Worm (Caenorhabditis elegans) whole organism, L1 larva: ENCODE results near the gene flp-5.
A peak's percentile ranks its signal among the peaks of the same experiment; 100 is the strongest.

Experiments used
- C34B4.2 ChIP-seq: sonication (generic microtip); optimal IDR thresholded peaks from 2 replicates; lab custom pipeline; 2017; ENCODE audit warnings: mild to moderate bottlenecking, missing genetic modification characterization, missing compliant biosample characterization
- blmp-1 ChIP-seq: fragments of 150-350 bp; optimal IDR thresholded peaks from 2 replicates; lab custom pipeline; 2014; ENCODE audit warnings: missing biosample characterization, missing genetic modification characterization
- ceh-8 ChIP-seq: fragments of 200-800 bp; sonication (Bioruptor generic); optimal IDR thresholded peaks from 2 replicates; lab custom pipeline; 2018; ENCODE audit warnings: mild to moderate bottlenecking, missing genetic modification characterization, moderate library complexity, missing compliant biosample characterization
- ceh-82 ChIP-seq, 3 experiments: fragments of 150-350 bp in 1 of 3; sonication (generic microtip) in 2 of 3; optimal IDR thresholded peaks; 2 replicates each; lab custom pipeline; 2014 to 2017; ENCODE audit warnings: missing biosample characterization in 3 of 3, missing genetic modification characterization in 3 of 3
- dsc-1 ChIP-seq: sonication (generic microtip); optimal IDR thresholded peaks from 2 replicates; lab custom pipeline; 2016; ENCODE audit warnings: mild to moderate bottlenecking, missing genetic modification characterization, missing compliant biosample characterization
- efl-1 ChIP-seq, 4 experiments: fragments of 150-350 bp; optimal IDR thresholded peaks in 3 of 4; peaks in 1 of 4; 1 replicate in 1 of 4; 2 replicates in 3 of 4; lab custom pipeline; 2014; ENCODE audit warnings: missing biosample characterization in 2 of 4, missing genetic modification characterization in 2 of 4, missing genetic modification reagents in 2 of 4
- efl-3 ChIP-seq: fragments of 200-800 bp; sonication (Bioruptor generic); optimal IDR thresholded peaks from 2 replicates; lab custom pipeline; 2018; ENCODE audit warnings: mild to moderate bottlenecking, missing genetic modification characterization, missing compliant biosample characterization
- egl-13 ChIP-seq: sonication (generic microtip); optimal IDR thresholded peaks from 2 replicates; lab custom pipeline; 2016; ENCODE audit warnings: missing genotype, missing genetic modification reagents, missing genetic modification characterization, missing compliant biosample characterization
- elt-2 ChIP-seq: sonication (generic microtip); optimal IDR thresholded peaks from 2 replicates; lab custom pipeline; 2016; ENCODE audit warnings: missing genetic modification characterization, mild to moderate bottlenecking, inconsistent platforms, missing compliant biosample characterization, missing genetic modification reagents
- elt-3 ChIP-seq, 6 experiments: fragments of 150-350 bp in 1 of 6; sonication (generic microtip); optimal IDR thresholded peaks; 2 replicates each; lab custom pipeline; 2017 to 2018; ENCODE audit warnings: missing biosample characterization in 6 of 6, missing genetic modification characterization in 6 of 6, inconsistent platforms in 1 of 6
- ets-5 ChIP-seq: fragments of 200-800 bp; sonication (Bioruptor generic); IDR thresholded peaks from 2 replicates; pipeline ENCODE4 v1.3.6; 2022; ENCODE audit warnings: missing genetic modification characterization, missing compliant biosample characterization
- fkh-10 ChIP-seq: sonication (generic microtip); optimal IDR thresholded peaks from 2 replicates; lab custom pipeline; 2017; ENCODE audit warnings: missing biosample characterization, missing genetic modification reagents, missing genetic modification characterization
- fkh-8 ChIP-seq: sonication (generic microtip); optimal IDR thresholded peaks from 2 replicates; lab custom pipeline; 2016; ENCODE audit warnings: mild to moderate bottlenecking, missing genetic modification characterization, missing compliant biosample characterization
- irx-1 ChIP-seq: sonication (generic microtip); optimal IDR thresholded peaks from 2 replicates; lab custom pipeline; 2016; ENCODE audit warnings: missing genetic modification characterization, missing compliant biosample characterization
- lin-15B ChIP-seq: fragments of 150-350 bp; sonication (generic microtip); optimal IDR thresholded peaks from 3 replicates; lab custom pipeline; 2014; ENCODE audit warnings: missing biosample characterization, missing genetic modification characterization
- mef-2 ChIP-seq: fragments of 150-350 bp; optimal IDR thresholded peaks from 2 replicates; lab custom pipeline; 2014; ENCODE audit warnings: missing biosample characterization, missing genetic modification characterization
- mep-1 ChIP-seq: fragments of 150-350 bp; optimal IDR thresholded peaks from 2 replicates; lab custom pipeline; 2014; ENCODE audit warnings: missing biosample characterization, missing genetic modification characterization
- nhr-12 ChIP-seq: sonication (generic microtip); optimal IDR thresholded peaks from 2 replicates; lab custom pipeline; 2017; ENCODE audit warnings: missing biosample characterization, missing genetic modification characterization
- nhr-28 ChIP-seq: fragments of 150-350 bp; optimal IDR thresholded peaks from 2 replicates; lab custom pipeline; 2014; ENCODE audit warnings: missing biosample characterization, missing genetic modification characterization
- nhr-85 ChIP-seq: sonication (generic microtip); peaks from one replicate; lab custom pipeline; 2016; ENCODE audit warnings: missing genetic modification characterization, inconsistent platforms, missing compliant biosample characterization
- rnt-1 ChIP-seq: sonication (generic microtip); optimal IDR thresholded peaks from 2 replicates; lab custom pipeline; 2016; ENCODE audit warnings: mild to moderate bottlenecking, missing genetic modification characterization, moderate library complexity, missing compliant biosample characterization
- snu-23 ChIP-seq: sonication (generic microtip); optimal IDR thresholded peaks from 2 replicates; lab custom pipeline; 2016; ENCODE audit warnings: missing genetic modification characterization, missing compliant biosample characterization
- sox-4 ChIP-seq: sonication (generic microtip); optimal IDR thresholded peaks from 2 replicates; lab custom pipeline; 2016; ENCODE audit warnings: missing genetic modification characterization, missing compliant biosample characterization
- tbx-2 ChIP-seq: sonication (generic microtip); optimal IDR thresholded peaks from 2 replicates; lab custom pipeline; 2016; ENCODE audit warnings: missing genetic modification characterization, missing compliant biosample characterization
- tlp-1 ChIP-seq: fragments of 150-350 bp; optimal IDR thresholded peaks from 2 replicates; lab custom pipeline; 2014; ENCODE audit warnings: missing biosample characterization, missing genetic modification characterization
- unc-130 ChIP-seq: fragments of 150-350 bp; optimal IDR thresholded peaks from 2 replicates; lab custom pipeline; 2017; ENCODE audit warnings: missing biosample characterization, missing genetic modification characterization, inconsistent platforms
- unc-30 ChIP-seq: sonication (generic microtip); optimal IDR thresholded peaks from 2 replicates; lab custom pipeline; 2017; ENCODE audit warnings: missing biosample characterization, missing genetic modification characterization
- vab-15 ChIP-seq: sonication (generic microtip); optimal IDR thresholded peaks from 2 replicates; lab custom pipeline; 2017; ENCODE audit warnings: missing genotype, mild to moderate bottlenecking, missing genetic modification characterization, missing compliant biosample characterization
- xbp-1 ChIP-seq: sonication (generic microtip); optimal IDR thresholded peaks from 2 replicates; lab custom pipeline; 2016; ENCODE audit warnings: missing genetic modification characterization, missing compliant biosample characterization
- zip-4 ChIP-seq: fragments of 200-800 bp; sonication (Bioruptor generic); optimal IDR thresholded peaks from 2 replicates; lab custom pipeline; 2018; ENCODE audit warnings: mild to moderate bottlenecking, missing genetic modification characterization, moderate library complexity, missing compliant biosample characterization
- ztf-11 ChIP-seq, 2 experiments: sonication (generic microtip); optimal IDR thresholded peaks; 2 replicates each; lab custom pipeline; 2016 to 2017; ENCODE audit warnings: missing genetic modification characterization in 2 of 2, missing biosample characterization in 1 of 2, missing compliant biosample characterization in 1 of 2

Gene flp-5

ce11 chrX:8495005-8495404, 33.0 kb upstream of the flp-5 start, which contains the start of gene T01B10.5:
Gene T01B10.5 (plus strand): TSS chrX:8495305.
- TF ChIP-seq ceh-82 (tag; optimal IDR thresholded peaks at IDR 0.05; lab: Kevin White, UChicago) (no peak), ceh-8 (GFP tag; lab: Kevin White, UChicago) (no peak), mep-1 (tag; lab: Kevin White, UChicago) (no peak), rnt-1 (tag; lab: Kevin White, UChicago) (no peak), nhr-28 (tag; lab: Kevin White, UChicago) (no peak), unc-30 (no peak), fkh-8 (tag; lab: Kevin White, UChicago) (no peak), nhr-85 (tag; lab: Kevin White, UChicago) (no peak), irx-1 (tag; lab: Kevin White, UChicago) (no peak)

- no peak for TF ChIP-seq tlp-1 (tag; lab: Kevin White, UChicago)
- no peak for TF ChIP-seq efl-1 (optimal IDR thresholded peaks at IDR 0.05; lab: Kevin White, UChicago)
- peak in 1 of 2 experiments; percentile 46 for TF ChIP-seq efl-1 (GFP tag; optimal IDR thresholded peaks at IDR 0.05 in 1 of 2; lab: Kevin White, UChicago)
These were observed 28.3 kb upstream of the flp-5 start, which contains the start of gene grd-14 for ce11 chrX:8499721-8500120. Gene grd-14 (plus strand): TSS chrX:8500021.

- no peak for TF ChIP-seq lin-15B (tag; lab: Kevin White, UChicago)
- TF ChIP-seq egl-13 = no peak
- no peak for TF ChIP-seq fkh-10 (GFP tag; lab: Kevin White, UChicago)
- no peak for TF ChIP-seq elt-2
- TF ChIP-seq tlp-1 (tag; lab: Kevin White, UChicago) = no peak
- no peak for TF ChIP-seq ets-5 (GFP tag; lab: Robert Waterston, UW)
- no peak for TF ChIP-seq nhr-12 (tag; lab: Kevin White, UChicago)
- TF ChIP-seq elt-3 (tag; optimal IDR thresholded peaks at IDR 0.05; lab: Kevin White, UChicago) = no peak
- TF ChIP-seq ztf-11 (tag; optimal IDR thresholded peaks at IDR 0.05; lab: Kevin White, UChicago) = no peak
- no peak for TF ChIP-seq tbx-2 (tag; lab: Kevin White, UChicago)
These were observed 27.1 kb upstream of the flp-5 start, which contains the start of gene grd-4 for ce11 chrX:8500922-8501321. Gene grd-4 (plus strand): TSS chrX:8501222.

ce11 chrX:8504207-8504606, 23.8 kb upstream of the flp-5 start:
- TF ChIP-seq snu-23 = no peak
- peak; percentile 89 for TF ChIP-seq blmp-1 (tag; lab: Kevin White, UChicago)
- TF ChIP-seq, all 84 proteins: peak for 1

- TF ChIP-seq zip-4 (GFP tag; lab: Kevin White, UChicago) = no peak
- peak; percentile 74 for TF ChIP-seq blmp-1 (tag; lab: Kevin White, UChicago)
- no peak for TF ChIP-seq vab-15
- TF ChIP-seq mef-2 (tag; lab: Kevin White, UChicago) = no peak
These were observed 21.0 kb upstream of the flp-5 start for ce11 chrX:8507053-8507452.

ce11 chrX:8507576-8507975, 20.5 kb upstream of the flp-5 start, which contains the start of gene H03E18.1:
Gene H03E18.1 (plus strand): TSS chrX:8507876.
- TF ChIP-seq efl-1 (optimal IDR thresholded peaks at IDR 0.05; lab: Kevin White, UChicago) = no peak
- peak in 1 of 2 experiments; percentile 44 for TF ChIP-seq efl-1 (GFP tag; optimal IDR thresholded peaks at IDR 0.05 in 1 of 2; lab: Kevin White, UChicago)
- TF ChIP-seq xbp-1 (tag; lab: Kevin White, UChicago) = no peak

- TF ChIP-seq C34B4.2 (tag; lab: Kevin White, UChicago) = no peak
- TF ChIP-seq mef-2 (tag; lab: Kevin White, UChicago) = no peak
- peak; percentile 31 for TF ChIP-seq blmp-1 (tag; lab: Kevin White, UChicago)
- TF ChIP-seq dsc-1 = no peak
- no peak for TF ChIP-seq sox-4 (tag; lab: Kevin White, UChicago)
- no peak for TF ChIP-seq efl-3 (GFP tag; lab: Kevin White, UChicago)
- TF ChIP-seq tbx-2 (tag; lab: Kevin White, UChicago) = no peak
- no peak for TF ChIP-seq unc-130 (tag; lab: Kevin White, UChicago)
- peak; percentile 52 for TF ChIP-seq nhr-85 (tag; lab: Kevin White, UChicago)
- TF ChIP-seq, all 84 proteins: peak for 2
These were observed 19.0 kb upstream of the flp-5 start for ce11 chrX:8509088-8509487.
